Fruit fly (Drosophila melanogaster) whole organism, embryonic: ENCODE measurements around the gene kirre.

ENCODE experiments used
- Awh ChIP-seq: fragments of 200-800 bp; sonication (Bioruptor generic); IDR thresholded peaks from 2 replicates; pipeline ENCODE4, ENCODE4 v1.3.6; 2022; ENCODE audit warnings: missing biosample characterization, missing genetic modification characterization
- B-H1 ChIP-seq: fragments of 200-800 bp; sonication (Bioruptor generic); IDR thresholded peaks from 3 replicates; pipeline ENCODE4 v1.3.6; 2022; ENCODE audit warnings: missing biosample characterization, missing genetic modification characterization
- Bdp1 ChIP-seq: fragments of 200-800 bp; sonication (Bioruptor generic); optimal IDR thresholded peaks from 3 replicates; lab custom pipeline; 2016; ENCODE audit warnings: missing biosample characterization, missing genetic modification characterization
- Bgb ChIP-seq: fragments of 200-800 bp; sonication (Bioruptor generic); IDR thresholded peaks from 2 replicates; pipeline ENCODE4 v1.3.6; 2022; ENCODE audit warnings: missing biosample characterization, missing genetic modification characterization; ENCODE audit not compliant: partially characterized antibody
- Bteb2 ChIP-seq: fragments of 200-800 bp; sonication (Bioruptor generic); optimal IDR thresholded peaks from 2 replicates; lab custom pipeline; 2016; ENCODE audit warnings: missing biosample characterization, missing genetic modification characterization
- CG10147 ChIP-seq: fragments of 200-800 bp; sonication (Bioruptor generic); optimal IDR thresholded peaks from 2 replicates; lab custom pipeline; 2019; ENCODE audit warnings: missing biosample characterization, mild to moderate bottlenecking, missing genetic modification characterization, moderate library complexity
- CG10959 ChIP-seq: fragments of 200-800 bp; sonication (Bioruptor generic); IDR thresholded peaks from 2 replicates; pipeline ENCODE4 v1.3.6; 2022; ENCODE audit warnings: missing biosample characterization, missing genetic modification characterization
- CG11695 ChIP-seq: fragments of 200-800 bp; sonication (Bioruptor generic); IDR thresholded peaks from 3 replicates; pipeline ENCODE4 v1.3.6; 2022; ENCODE audit warnings: missing biosample characterization, missing genetic modification characterization
- CG12659 ChIP-seq: fragments of 200-800 bp; sonication (Bioruptor generic); optimal IDR thresholded peaks from 3 replicates; lab custom pipeline; 2017; ENCODE audit warnings: mild to moderate bottlenecking, missing biosample characterization, missing genetic modification reagents, missing genetic modification characterization
- CG13287 ChIP-seq: fragments of 200-800 bp; sonication (Bioruptor generic); IDR thresholded peaks from 2 replicates; pipeline ENCODE4 v1.3.6; 2022; ENCODE audit warnings: missing biosample characterization, missing genetic modification characterization; ENCODE audit not compliant: partially characterized antibody
- CG14667 ChIP-seq: fragments of 200-800 bp; sonication (Bioruptor generic); IDR thresholded peaks from 2 replicates; pipeline ENCODE4 v1.3.6; 2022; ENCODE audit warnings: missing biosample characterization, missing genetic modification characterization
- CG14860 ChIP-seq: fragments of 200-800 bp; sonication (Bioruptor generic); IDR thresholded peaks from 3 replicates; pipeline ENCODE4 v1.3.6; 2022; ENCODE audit warnings: missing biosample characterization, missing genetic modification characterization; ENCODE audit not compliant: partially characterized antibody
- CG15514 ChIP-seq: fragments of 200-800 bp; sonication (Bioruptor generic); optimal IDR thresholded peaks from 3 replicates; lab custom pipeline; 2017; ENCODE audit warnings: missing biosample characterization, missing genetic modification characterization, mild to moderate bottlenecking, moderate library complexity, missing genetic modification reagents
- CG16779 ChIP-seq: fragments of 200-800 bp; sonication (Bioruptor generic); IDR thresholded peaks from 2 replicates; pipeline ENCODE4 v1.3.6; 2022; ENCODE audit warnings: missing biosample characterization, missing genetic modification characterization
- CG16813 ChIP-seq: fragments of 200-800 bp; sonication (Bioruptor generic); IDR thresholded peaks from 3 replicates; pipeline ENCODE4 v1.3.6; 2022; ENCODE audit warnings: missing biosample characterization, missing genetic modification characterization; ENCODE audit not compliant: partially characterized antibody
- CG16863 ChIP-seq: fragments of 200-800 bp; sonication (Bioruptor generic); optimal IDR thresholded peaks from 3 replicates; lab custom pipeline; 2016; ENCODE audit warnings: missing biosample characterization, missing genetic modification characterization
- CG2116 ChIP-seq: fragments of 200-800 bp; sonication (Bioruptor generic); optimal IDR thresholded peaks from 3 replicates; lab custom pipeline; 2018; ENCODE audit warnings: missing biosample characterization, mild to moderate bottlenecking, missing genetic modification characterization
- CG31441 ChIP-seq: fragments of 200-800 bp; sonication (Bioruptor generic); IDR thresholded peaks from 2 replicates; pipeline ENCODE4 v1.3.6; 2022; ENCODE audit warnings: missing biosample characterization, missing genetic modification characterization
- CG32532 ChIP-seq: fragments of 200-800 bp; sonication (Bioruptor generic); IDR thresholded peaks from 2 replicates; pipeline ENCODE4 v1.3.6; 2022; ENCODE audit warnings: missing biosample characterization, missing genetic modification characterization
- CG3838 ChIP-seq: fragments of 200-800 bp; sonication (Bioruptor generic); optimal IDR thresholded peaks from 3 replicates; lab custom pipeline; 2016; ENCODE audit warnings: missing biosample characterization, missing genetic modification characterization
- CG3847 ChIP-seq: fragments of 200-800 bp; sonication (Bioruptor generic); IDR thresholded peaks from 2 replicates; pipeline ENCODE4 v1.3.6; 2022; ENCODE audit warnings: missing biosample characterization, missing genetic modification characterization
- CG4820 ChIP-seq: fragments of 200-800 bp; sonication (Bioruptor generic); optimal IDR thresholded peaks from 3 replicates; lab custom pipeline; 2016; ENCODE audit warnings: missing biosample characterization, missing genetic modification characterization
- CG7786 ChIP-seq: fragments of 200-800 bp; sonication (Bioruptor generic); optimal IDR thresholded peaks from 2 replicates; lab custom pipeline; 2016; ENCODE audit warnings: missing biosample characterization, missing genetic modification characterization
- CG8765 ChIP-seq: fragments of 200-800 bp; sonication (Bioruptor generic); IDR thresholded peaks from 2 replicates; pipeline ENCODE4 v1.3.6; 2022; ENCODE audit warnings: missing biosample characterization, missing genetic modification characterization
- CG9215 ChIP-seq: fragments of 200-800 bp; sonication (Bioruptor generic); IDR thresholded peaks from 2 replicates; pipeline ENCODE4 v1.3.6; 2022; ENCODE audit warnings: missing biosample characterization, missing genetic modification characterization
- CG9876 ChIP-seq: fragments of 200-800 bp; sonication (Bioruptor generic); optimal IDR thresholded peaks from 2 replicates; lab custom pipeline; 2016; ENCODE audit warnings: missing biosample characterization, missing genetic modification characterization
- Dad ChIP-seq: fragments of 200-800 bp; sonication (Bioruptor generic); optimal IDR thresholded peaks from 3 replicates; lab custom pipeline; 2016; ENCODE audit warnings: missing biosample characterization, missing genetic modification characterization
- Dip3 ChIP-seq: fragments of 200-800 bp; sonication (Bioruptor generic); optimal IDR thresholded peaks from 3 replicates; lab custom pipeline; 2016; ENCODE audit warnings: missing biosample characterization, missing genetic modification characterization
- Ets97D ChIP-seq: fragments of 200-800 bp; sonication (Bioruptor generic); optimal IDR thresholded peaks from 3 replicates; lab custom pipeline; 2016; ENCODE audit warnings: missing biosample characterization, missing genetic modification characterization
- HmgZ ChIP-seq: fragments of 200-800 bp; sonication (Bioruptor generic); optimal IDR thresholded peaks from 2 replicates; lab custom pipeline; 2018; ENCODE audit warnings: missing biosample characterization, mild to moderate bottlenecking, missing genetic modification characterization
- Hmr ChIP-seq: fragments of 200-800 bp; sonication (Bioruptor generic); optimal IDR thresholded peaks from 3 replicates; lab custom pipeline; 2017; ENCODE audit warnings: mild to moderate bottlenecking, missing biosample characterization, missing genetic modification reagents, missing genetic modification characterization
- Hmx ChIP-seq: fragments of 200-800 bp; sonication (Bioruptor generic); optimal IDR thresholded peaks from 2 replicates; lab custom pipeline; 2016; ENCODE audit warnings: missing biosample characterization, missing genetic modification characterization
- Hsf ChIP-seq: fragments of 200-800 bp; sonication (Bioruptor generic); optimal IDR thresholded peaks from 3 replicates; lab custom pipeline; 2016; ENCODE audit warnings: missing biosample characterization, missing genetic modification characterization
- Max ChIP-seq: fragments of 200-800 bp; sonication (Bioruptor generic); optimal IDR thresholded peaks from 2 replicates; lab custom pipeline; 2016; ENCODE audit warnings: missing biosample characterization, mild to moderate bottlenecking, missing genetic modification characterization
- Mes4 ChIP-seq: fragments of 200-800 bp; sonication (Bioruptor generic); optimal IDR thresholded peaks from 2 replicates; lab custom pipeline; 2016; ENCODE audit warnings: missing biosample characterization, missing genetic modification characterization
- NFAT ChIP-seq: fragments of 200-800 bp; sonication (Bioruptor generic); IDR thresholded peaks from 2 replicates; pipeline ENCODE4 v1.3.6; 2022; ENCODE audit warnings: missing biosample characterization, missing genetic modification characterization
- her ChIP-seq: fragments of 200-800 bp; sonication (Bioruptor generic); optimal IDR thresholded peaks from 2 replicates; lab custom pipeline; 2016; ENCODE audit warnings: missing biosample characterization, missing genetic modification characterization
- nau ChIP-seq: fragments of 200-800 bp; sonication (Bioruptor generic); optimal IDR thresholded peaks from 3 replicates; lab custom pipeline; 2017; ENCODE audit warnings: missing biosample characterization, mild to moderate bottlenecking, missing genetic modification characterization, missing genetic modification reagents
- nmo ChIP-seq: fragments of 200-800 bp; sonication (Bioruptor generic); optimal IDR thresholded peaks from 2 replicates; lab custom pipeline; 2018; ENCODE audit warnings: missing biosample characterization, mild to moderate bottlenecking, missing genetic modification characterization, moderate library complexity
- onecut ChIP-seq: fragments of 200-800 bp; sonication (Bioruptor generic); IDR thresholded peaks from 2 replicates; pipeline ENCODE4 v1.3.6; 2022; ENCODE audit warnings: missing biosample characterization, missing genetic modification characterization
- pb ChIP-seq: fragments of 200-800 bp; sonication (Bioruptor generic); optimal IDR thresholded peaks from 3 replicates; lab custom pipeline; 2016; ENCODE audit warnings: missing biosample characterization, missing genetic modification characterization
- peb ChIP-seq: fragments of 200-800 bp; sonication (Bioruptor generic); IDR thresholded peaks from 2 replicates; pipeline ENCODE4 v1.3.6; 2022; ENCODE audit warnings: missing biosample characterization, missing genetic modification characterization
- phol ChIP-seq: fragments of 200-800 bp; sonication (Bioruptor generic); optimal IDR thresholded peaks from 3 replicates; lab custom pipeline; 2018; ENCODE audit warnings: missing biosample characterization, mild to moderate bottlenecking, missing genetic modification characterization, moderate library complexity
- pita ChIP-seq: fragments of 200-800 bp; sonication (Bioruptor generic); optimal IDR thresholded peaks from 2 replicates; lab custom pipeline; 2017; ENCODE audit warnings: missing biosample characterization, mild to moderate bottlenecking, missing genetic modification characterization
- scrt ChIP-seq: fragments of 200-800 bp; sonication (Bioruptor generic); optimal IDR thresholded peaks from 2 replicates; lab custom pipeline; 2018; ENCODE audit warnings: missing biosample characterization, mild to moderate bottlenecking, missing genetic modification characterization, moderate library complexity
- seq ChIP-seq: fragments of 200-800 bp; sonication (Bioruptor generic); IDR thresholded peaks from 2 replicates; pipeline ENCODE4 v1.3.6; 2022; ENCODE audit warnings: missing biosample characterization, missing genetic modification characterization
- sna ChIP-seq: fragments of 200-800 bp; sonication (Bioruptor generic); IDR thresholded peaks from 2 replicates; pipeline ENCODE4 v1.3.6; 2022; ENCODE audit warnings: missing biosample characterization, missing genetic modification characterization; ENCODE audit not compliant: partially characterized antibody
- stwl ChIP-seq: fragments of 200-800 bp; sonication (Bioruptor generic); optimal IDR thresholded peaks from 3 replicates; lab custom pipeline; 2018; ENCODE audit warnings: missing biosample characterization, mild to moderate bottlenecking, missing genetic modification characterization, moderate library complexity
- tin ChIP-seq: fragments of 200-800 bp; sonication (Bioruptor generic); optimal IDR thresholded peaks from 3 replicates; lab custom pipeline; 2016; ENCODE audit warnings: missing biosample characterization, missing genetic modification characterization

Gene kirre

DNA sequence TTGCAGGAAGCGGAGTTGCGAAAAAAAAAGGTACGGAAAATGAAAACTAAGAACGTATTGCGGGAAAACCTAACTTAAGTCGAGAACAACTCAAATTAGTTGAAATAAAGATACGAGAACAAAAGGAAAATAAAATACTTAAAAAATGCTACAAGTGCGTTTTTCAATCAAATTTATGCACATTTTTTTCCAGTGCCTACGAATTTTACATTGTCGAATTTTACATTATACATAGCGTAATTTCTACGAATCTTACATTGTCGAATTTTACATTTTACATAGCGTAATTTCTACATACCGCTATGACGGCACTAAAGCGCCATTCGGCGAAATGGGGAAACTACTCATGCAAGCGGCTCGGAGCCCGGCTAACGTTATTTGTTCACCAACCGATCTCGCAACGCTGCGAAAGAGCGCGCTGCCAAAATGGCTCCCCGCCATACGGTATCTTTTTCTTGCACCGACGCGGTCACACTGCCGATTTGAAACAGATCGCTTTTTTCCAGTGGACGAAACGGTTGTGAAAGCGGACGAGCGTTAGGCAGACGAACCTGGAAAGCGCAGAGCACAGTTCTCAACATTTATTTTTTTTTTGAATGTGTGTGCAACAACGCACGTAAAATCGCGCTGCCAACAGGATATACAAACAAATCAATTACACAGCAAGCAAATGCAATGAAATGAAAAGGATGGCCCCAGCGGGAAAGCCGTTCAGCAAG, 394.4 kb downstream of the kirre start, which contains the start of gene N (continued):
- TF ChIP-seq CG15514 (GFP tag; lab: Kevin White, UChicago) (peak; percentile 77), NFAT (GFP tag; lab: Robert Waterston, UW) (peak; percentile 5; the same call in 1 of the 2 replicates), Mes4 (GFP tag; lab: Kevin White, UChicago) (peak; percentile 37), Ets97D (GFP tag; lab: Kevin White, UChicago) (peak; percentile 88), CG3838 (GFP tag; lab: Kevin White, UChicago) (no peak), Hsf (GFP tag; lab: Kevin White, UChicago) (peak; percentile 28), sna (GFP tag; lab: Robert Waterston, UW) (0 out of 2 replicates have a peak, but pooled peaks have one; percentile 12), phol (tag; lab: Kevin White, UChicago) (peak; percentile 97), Bteb2 (GFP tag; lab: Kevin White, UChicago) (peak; percentile 30), Hmr (GFP tag; lab: Kevin White, UChicago) (peak; percentile 88), tin (GFP tag; lab: Kevin White, UChicago) (peak; percentile 11), pita (GFP tag; lab: Kevin White, UChicago) (peak; percentile 98), peb (GFP tag; lab: Robert Waterston, UW) (no peak), CG10959 (GFP tag; lab: Robert Waterston, UW) (no peak), nau (GFP tag; lab: Kevin White, UChicago) (no peak), CG14860 (no peak; the same call in 2 of the 3 replicates), pb (no peak), CG16863 (GFP tag; lab: Kevin White, UChicago) (peak; percentile 36), HmgZ (tag; lab: Kevin White, UChicago) (peak; percentile 74), CG16779 (GFP tag; lab: Robert Waterston, UW) (no peak), CG14667 (GFP tag; lab: Robert Waterston, UW) (no peak), CG13287 (GFP tag; lab: Robert Waterston, UW) (peak; percentile 65; the same call in 1 of the 2 replicates), Bdp1 (GFP tag; lab: Kevin White, UChicago) (no peak), Bgb (peak; percentile 88), CG2116 (peak; percentile 68), CG9876 (GFP tag; lab: Kevin White, UChicago) (peak; percentile 54), CG12659 (peak; percentile 37), nmo (peak; percentile 51), Awh (GFP tag; lab: Robert Waterston, UW) (no peak; the same call in 1 of the 2 replicates), CG31441 (peak; percentile 69), CG9215 (GFP tag; lab: Robert Waterston, UW) (0 out of 2 replicates have a peak, but pooled peaks have one; percentile 25), Hmx (GFP tag; lab: Kevin White, UChicago) (no peak), CG10147 (GFP tag; lab: Kevin White, UChicago) (no peak), CG7786 (GFP tag; lab: Kevin White, UChicago) (peak; percentile 47), CG3847 (peak; percentile 67), CG4820 (peak; percentile 0), Dad (GFP tag; lab: Kevin White, UChicago) (no peak), onecut (GFP tag; lab: Robert Waterston, UW) (peak; percentile 22; the same call in 1 of the 2 replicates), her (peak; percentile 54), CG8765 (GFP tag; lab: Robert Waterston, UW) (peak; percentile 28; the same call in 1 of the 2 replicates), Max (GFP tag; lab: Kevin White, UChicago) (no peak), seq (GFP tag; lab: Robert Waterston, UW) (no peak), Dip3 (GFP tag; lab: Kevin White, UChicago) (peak; percentile 59), B-H1 (GFP tag; lab: Robert Waterston, UW) (no peak; the same call in 2 of the 3 replicates), CG32532 (GFP tag; lab: Robert Waterston, UW) (peak; percentile 66), CG11695 (GFP tag; lab: Robert Waterston, UW) (peak; percentile 75), CG16813 (GFP tag; lab: Robert Waterston, UW) (peak; percentile 61), stwl (tag; lab: Kevin White, UChicago) (peak; percentile 43), scrt (GFP tag; lab: Kevin White, UChicago) (no peak)
